Worm (Caenorhabditis elegans) whole organism, L1 larva: Measurements from ENCODE around the gene Y47A7.2.

Experiments
- F16B12.6 ChIP-seq: fragments of 150-350 bp; optimal IDR thresholded peaks from 2 replicates; lab custom pipeline; 2014; ENCODE audit warnings: missing biosample characterization, missing genetic modification characterization
- Y116A8C.19 ChIP-seq: sonication (generic microtip); optimal IDR thresholded peaks from 2 replicates; lab custom pipeline; 2016; ENCODE audit warnings: missing compliant biosample characterization, missing genetic modification characterization, borderline replicate concordance
- fos-1 ChIP-seq: fragments of 150-350 bp; optimal IDR thresholded peaks from 2 replicates; lab custom pipeline; 2014; ENCODE audit warnings: missing biosample characterization, missing genetic modification characterization
- hpl-2 ChIP-seq: fragments of 150-350 bp; optimal IDR thresholded peaks from 2 replicates; lab custom pipeline; 2014; ENCODE audit warnings: missing biosample characterization, missing genetic modification reagents, missing genetic modification characterization
- lin-15B ChIP-seq: fragments of 150-350 bp; sonication (generic microtip); optimal IDR thresholded peaks from 3 replicates; lab custom pipeline; 2014; ENCODE audit warnings: missing biosample characterization, missing genetic modification characterization
- lin-39 ChIP-seq: fragments of 150-350 bp; optimal IDR thresholded peaks from 2 replicates; lab custom pipeline; 2014; ENCODE audit warnings: missing biosample characterization, missing genetic modification reagents, missing genetic modification characterization
- nhr-11 ChIP-seq: fragments of 150-350 bp; optimal IDR thresholded peaks from 2 replicates; lab custom pipeline; 2014; ENCODE audit warnings: missing biosample characterization, missing genetic modification characterization
- nhr-76 ChIP-seq: sonication (generic microtip); optimal IDR thresholded peaks from 2 replicates; lab custom pipeline; 2017; ENCODE audit warnings: missing biosample characterization, missing genetic modification characterization
- nhr-90 ChIP-seq: sonication (generic microtip); optimal IDR thresholded peaks from 2 replicates; lab custom pipeline; 2016; ENCODE audit warnings: mild to moderate bottlenecking, missing genetic modification characterization, missing compliant biosample characterization; ENCODE audit not compliant: poor library complexity
- unc-62 ChIP-seq: fragments of 150-350 bp; optimal IDR thresholded peaks from 2 replicates; lab custom pipeline; 2014; ENCODE audit warnings: missing biosample characterization, missing genetic modification reagents, missing genetic modification characterization
- unc-98 ChIP-seq: fragments of 200-800 bp; sonication (Bioruptor generic); IDR thresholded peaks from 2 replicates; pipeline ENCODE4 v1.3.6; 2022; ENCODE audit warnings: missing genetic modification characterization, missing compliant biosample characterization
- ztf-11 ChIP-seq, 2 experiments: sonication (generic microtip); optimal IDR thresholded peaks; 2 replicates each; lab custom pipeline; 2016 to 2017; ENCODE audit warnings: missing genetic modification characterization in 2 of 2, missing biosample characterization in 1 of 2, missing compliant biosample characterization in 1 of 2

- TF ChIP-seq nhr-90 (tag; lab: Kevin White, UChicago) (no peak), lin-15B (tag; lab: Kevin White, UChicago) (no peak), fos-1 (tag; lab: Kevin White, UChicago) (no peak), unc-62 (GFP tag; lab: Kevin White, UChicago) (no peak), F16B12.6 (tag; lab: Kevin White, UChicago) (no peak), nhr-76 (tag; lab: Kevin White, UChicago) (no peak), unc-98 (GFP tag; lab: Robert Waterston, UW) (no peak), Y116A8C.19 (tag; lab: Kevin White, UChicago) (no peak), ztf-11 (tag; optimal IDR thresholded peaks at IDR 0.05; lab: Kevin White, UChicago) (no peak), lin-39 (tag; lab: Kevin White, UChicago) (no peak), hpl-2 (GFP tag; lab: Kevin White, UChicago) (no peak), nhr-11 (tag; lab: Kevin White, UChicago) (no peak)
Measured at ce11 chrV:5146394-5146793, 51.7 kb downstream of the Y47A7.2 start, which contains the start of gene F14F9.6.
